Fruit fly (Drosophila melanogaster): ENCODE data around the gene kst.

The kst gene

DNA sequence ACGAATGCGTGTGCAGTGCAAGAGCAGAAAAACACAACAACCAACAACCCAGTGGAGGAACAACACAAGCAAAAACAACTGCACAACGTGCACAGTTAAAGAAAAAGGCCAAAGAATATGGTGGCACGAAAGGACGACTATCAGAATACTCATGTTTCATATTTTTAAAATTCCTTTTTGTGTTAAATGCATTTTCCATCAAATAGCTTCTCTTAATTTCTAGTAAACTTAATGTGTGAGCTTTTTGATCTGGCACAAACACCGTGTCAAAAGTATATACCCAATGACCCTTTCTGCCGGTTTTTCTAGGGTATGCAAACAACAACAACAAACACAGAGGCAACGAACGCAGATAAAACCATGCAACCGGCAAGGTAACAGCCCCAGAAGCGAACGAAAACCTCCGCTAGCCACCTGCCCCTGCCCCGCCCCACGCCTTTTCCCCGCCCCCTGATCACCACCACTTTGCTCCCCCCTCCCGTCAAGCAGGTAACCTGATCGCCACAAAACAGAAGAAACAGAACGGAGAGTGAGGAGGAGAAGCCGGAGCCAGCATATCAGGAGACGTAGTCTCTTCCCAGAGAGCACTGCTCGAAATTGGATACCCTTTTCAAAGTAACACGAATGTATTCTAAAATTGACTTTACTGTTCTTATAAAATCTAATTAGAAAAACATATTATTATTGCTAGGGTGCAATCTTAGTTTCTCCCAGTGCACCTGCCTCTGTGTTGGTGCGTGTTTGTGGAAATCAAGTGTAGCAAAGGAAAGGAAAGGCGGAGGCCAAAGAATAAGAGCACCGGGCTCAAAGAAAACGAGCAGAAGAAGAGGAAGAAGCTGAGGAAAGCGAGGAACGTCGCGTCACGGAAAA lies 58.4 kb downstream of the kst start (continued):
- TF ChIP-seq tio (GFP tag; optimal IDR thresholded peaks at IDR 0.05) (peak; percentile 88), CG1647 (GFP tag; optimal IDR thresholded peaks at IDR 0.05) (peak; percentile 80), cwo (GFP tag; optimal IDR thresholded peaks at IDR 0.05) (peak; percentile 1), CG7556 (GFP tag; optimal IDR thresholded peaks at IDR 0.05) (peak; percentile 87), HLH3B (GFP tag; IDR thresholded peaks at IDR 0.05) (peak; percentile 88), CG12769 (tag; optimal IDR thresholded peaks at IDR 0.05) (peak; percentile 69), ro (GFP tag; IDR thresholded peaks at IDR 0.05) (peak; percentile 59), Rfx (GFP tag; IDR thresholded peaks at IDR 0.05) (no peak), maf-S (GFP tag; optimal IDR thresholded peaks at IDR 0.05) (peak; percentile 78), Awh (GFP tag; IDR thresholded peaks at IDR 0.05) (peak; percentile 85), luna (GFP tag; optimal IDR thresholded peaks at IDR 0.05) (no peak), Sry-δ (GFP tag; optimal IDR thresholded peaks at IDR 0.05) (peak; percentile 56), amos (GFP tag; IDR thresholded peaks at IDR 0.05; ENCODE audit: partially characterized antibody) (no peak), nmo (GFP tag; optimal IDR thresholded peaks at IDR 0.05) (peak; percentile 98), fd3F (GFP tag; optimal IDR thresholded peaks at IDR 0.05) (no peak), B-H1 (GFP tag; IDR thresholded peaks at IDR 0.05) (peak; percentile 86), CG1529 (GFP tag; optimal IDR thresholded peaks at IDR 0.05) (peak; percentile 95), CG8089 (GFP tag; optimal IDR thresholded peaks at IDR 0.05) (peak; percentile 94), tup (GFP tag; optimal IDR thresholded peaks at IDR 0.05) (peak; percentile 81), lola (GFP tag; optimal IDR thresholded peaks at IDR 0.05) (peak in 1 of 3 experiments; percentile 98), tap (tag; optimal IDR thresholded peaks at IDR 0.05) (peak; percentile 71), Mrtf (GFP tag; IDR thresholded peaks at IDR 0.05) (peak; percentile 85), CG1603 (tag; optimal IDR thresholded peaks at IDR 0.05) (peak; percentile 97), CG10366 (GFP tag; IDR thresholded peaks at IDR 0.05) (peak; percentile 83), wor (GFP tag; IDR thresholded peaks at IDR 0.05) (peak; percentile 86), HmgD (GFP tag; optimal IDR thresholded peaks at IDR 0.05) (peak; percentile 87), hb (GFP tag; IDR thresholded peaks at IDR 0.05; ENCODE audit: partially characterized antibody) (0 out of 3 replicates have a peak, but pooled peaks have one; percentile 38), BtbVII (GFP tag; optimal IDR thresholded peaks at IDR 0.05) (no peak), CG2202 (tag; optimal IDR thresholded peaks at IDR 0.05) (peak; percentile 92), CG4404 (GFP tag; IDR thresholded peaks at IDR 0.05) (peak; percentile 95), yki (optimal IDR thresholded peaks at IDR 0.05) (no peak), CG15073 (GFP tag; optimal IDR thresholded peaks at IDR 0.05) (peak; percentile 69), CG10462 (GFP tag; optimal IDR thresholded peaks at IDR 0.05) (peak; percentile 93), CG8388 (GFP tag; optimal IDR thresholded peaks at IDR 0.05) (peak; percentile 91), Atf3 (GFP tag; optimal IDR thresholded peaks at IDR 0.05) (peak; percentile 94), org-1 (GFP tag; optimal IDR thresholded peaks at IDR 0.05) (peak; percentile 85), ap (GFP tag; IDR thresholded peaks at IDR 0.05) (peak; percentile 93), ash1 (GFP tag; optimal IDR thresholded peaks at IDR 0.05) (no peak), pzg (GFP tag; optimal IDR thresholded peaks at IDR 0.05) (no peak), hth (optimal IDR thresholded peaks at IDR 0.05) (no peak), CG15011 (GFP tag; optimal IDR thresholded peaks at IDR 0.05) (peak; percentile 69), gem (tag; optimal IDR thresholded peaks at IDR 0.05) (peak; percentile 93), CG2712 (tag; optimal IDR thresholded peaks at IDR 0.05) (peak; percentile 93), cg (GFP tag; optimal IDR thresholded peaks at IDR 0.05) (peak; percentile 85), CG5245 (GFP tag; optimal IDR thresholded peaks at IDR 0.05) (peak; percentile 94), CG14965 (GFP tag; optimal IDR thresholded peaks at IDR 0.05; ENCODE audit: borderline replicate concordance) (peak; percentile 83), da (GFP tag; optimal IDR thresholded peaks at IDR 0.05) (peak; percentile 73)
